Worm (Caenorhabditis elegans) whole organism, L1 larva: ENCODE measurements around the gene dhs-9.

Experiments
- C16A3.4 ChIP-seq: fragments of 150-350 bp; optimal IDR thresholded peaks from 2 replicates; lab custom pipeline; 2014; ENCODE audit warnings: missing biosample characterization, missing genetic modification characterization
- F16B12.6 ChIP-seq: fragments of 150-350 bp; optimal IDR thresholded peaks from 2 replicates; lab custom pipeline; 2014; ENCODE audit warnings: missing biosample characterization, missing genetic modification characterization
- aha-1 ChIP-seq: fragments of 150-350 bp; optimal IDR thresholded peaks from 2 replicates; lab custom pipeline; 2014; ENCODE audit warnings: missing biosample characterization, missing genetic modification characterization
- aly-2 ChIP-seq: fragments of 150-350 bp; optimal IDR thresholded peaks from 2 replicates; lab custom pipeline; 2014; ENCODE audit warnings: missing biosample characterization, missing genetic modification characterization
- ceh-8 ChIP-seq: fragments of 200-800 bp; sonication (Bioruptor generic); optimal IDR thresholded peaks from 2 replicates; lab custom pipeline; 2018; ENCODE audit warnings: mild to moderate bottlenecking, missing genetic modification characterization, moderate library complexity, missing compliant biosample characterization
- ceh-82 ChIP-seq, 3 experiments: fragments of 150-350 bp in 1 of 3; sonication (generic microtip) in 2 of 3; optimal IDR thresholded peaks; 2 replicates each; lab custom pipeline; 2014 to 2017; ENCODE audit warnings: missing biosample characterization in 3 of 3, missing genetic modification characterization in 3 of 3
- ceh-88 ChIP-seq: fragments of 200-800 bp; sonication (Bioruptor generic); IDR thresholded peaks from 2 replicates; pipeline ENCODE4 v1.3.6; 2022; ENCODE audit warnings: missing genetic modification characterization, missing compliant biosample characterization
- dsc-1 ChIP-seq: sonication (generic microtip); optimal IDR thresholded peaks from 2 replicates; lab custom pipeline; 2016; ENCODE audit warnings: mild to moderate bottlenecking, missing genetic modification characterization, missing compliant biosample characterization
- efl-1 ChIP-seq, 4 experiments: fragments of 150-350 bp; optimal IDR thresholded peaks in 3 of 4; peaks in 1 of 4; 1 replicate in 1 of 4; 2 replicates in 3 of 4; lab custom pipeline; 2014; ENCODE audit warnings: missing biosample characterization in 2 of 4, missing genetic modification characterization in 2 of 4, missing genetic modification reagents in 2 of 4
- egl-13 ChIP-seq: sonication (generic microtip); optimal IDR thresholded peaks from 2 replicates; lab custom pipeline; 2016; ENCODE audit warnings: missing genotype, missing genetic modification reagents, missing genetic modification characterization, missing compliant biosample characterization
- egl-27 ChIP-seq, 2 experiments: fragments of 150-350 bp in 1 of 2; sonication (generic microtip); optimal IDR thresholded peaks; 3 replicates each; lab custom pipeline; 2017 to 2018; ENCODE audit warnings: missing biosample characterization in 2 of 2, missing genetic modification characterization in 2 of 2, missing genetic modification reagents in 2 of 2
- elt-2 ChIP-seq: sonication (generic microtip); optimal IDR thresholded peaks from 2 replicates; lab custom pipeline; 2016; ENCODE audit warnings: missing genetic modification characterization, mild to moderate bottlenecking, inconsistent platforms, missing compliant biosample characterization, missing genetic modification reagents
- elt-3 ChIP-seq, 6 experiments: fragments of 150-350 bp in 1 of 6; sonication (generic microtip); optimal IDR thresholded peaks; 2 replicates each; lab custom pipeline; 2017 to 2018; ENCODE audit warnings: missing biosample characterization in 6 of 6, missing genetic modification characterization in 6 of 6, inconsistent platforms in 1 of 6
- fkh-4 ChIP-seq: sonication (generic microtip); optimal IDR thresholded peaks from 2 replicates; lab custom pipeline; 2016; ENCODE audit warnings: missing compliant biosample characterization, missing genetic modification characterization, borderline replicate concordance
- fkh-8 ChIP-seq: sonication (generic microtip); optimal IDR thresholded peaks from 2 replicates; lab custom pipeline; 2016; ENCODE audit warnings: mild to moderate bottlenecking, missing genetic modification characterization, missing compliant biosample characterization
- grh-1 ChIP-seq: fragments of 200-800 bp; sonication (Bioruptor generic); IDR thresholded peaks from 2 replicates; pipeline ENCODE4 v1.3.6; 2022; ENCODE audit warnings: missing genetic modification reagents, missing genetic modification characterization, missing compliant biosample characterization
- hlh-17 ChIP-seq: fragments of 200-800 bp; sonication (Bioruptor generic); optimal IDR thresholded peaks from 2 replicates; lab custom pipeline; 2018; ENCODE audit warnings: missing genetic modification characterization, mild to moderate bottlenecking, missing compliant biosample characterization, moderate library complexity, borderline replicate concordance
- hpl-2 ChIP-seq: fragments of 150-350 bp; optimal IDR thresholded peaks from 2 replicates; lab custom pipeline; 2014; ENCODE audit warnings: missing biosample characterization, missing genetic modification reagents, missing genetic modification characterization
- irx-1 ChIP-seq: sonication (generic microtip); optimal IDR thresholded peaks from 2 replicates; lab custom pipeline; 2016; ENCODE audit warnings: missing genetic modification characterization, missing compliant biosample characterization
- isw-1 ChIP-seq: fragments of 200-800 bp; sonication (Bioruptor generic); IDR thresholded peaks from 2 replicates; pipeline ENCODE4 v1.3.6; 2022; ENCODE audit warnings: missing genetic modification characterization, missing compliant biosample characterization
- jun-1 ChIP-seq: fragments of 150-350 bp; optimal IDR thresholded peaks from 2 replicates; lab custom pipeline; 2014; ENCODE audit warnings: missing biosample characterization, missing genetic modification reagents, missing genetic modification characterization
- lin-14 ChIP-seq: fragments of 200-800 bp; sonication (Bioruptor generic); optimal IDR thresholded peaks from 2 replicates; lab custom pipeline; 2018; ENCODE audit warnings: mild to moderate bottlenecking, missing genetic modification characterization, moderate library complexity, missing compliant biosample characterization
- lin-35 ChIP-seq, 2 experiments: fragments of 150-350 bp; optimal IDR thresholded peaks; 2 replicates each; lab custom pipeline; 2014; ENCODE audit warnings: missing biosample characterization in 2 of 2, missing genetic modification characterization in 2 of 2, missing genetic modification reagents in 2 of 2
- lir-3 ChIP-seq: sonication (generic microtip); optimal IDR thresholded peaks from 2 replicates; lab custom pipeline; 2016; ENCODE audit warnings: mild to moderate bottlenecking, missing genetic modification characterization, moderate library complexity, missing compliant biosample characterization; ENCODE audit not compliant: poor library complexity
- mab-9 ChIP-seq: fragments of 200-800 bp; sonication (Bioruptor generic); IDR thresholded peaks from 2 replicates; pipeline ENCODE4 v1.3.6; 2022; ENCODE audit warnings: missing genetic modification reagents, missing genetic modification characterization, missing compliant biosample characterization
- mef-2 ChIP-seq: fragments of 150-350 bp; optimal IDR thresholded peaks from 2 replicates; lab custom pipeline; 2014; ENCODE audit warnings: missing biosample characterization, missing genetic modification characterization
- mep-1 ChIP-seq: fragments of 150-350 bp; optimal IDR thresholded peaks from 2 replicates; lab custom pipeline; 2014; ENCODE audit warnings: missing biosample characterization, missing genetic modification characterization
- nhr-12 ChIP-seq: sonication (generic microtip); optimal IDR thresholded peaks from 2 replicates; lab custom pipeline; 2017; ENCODE audit warnings: missing biosample characterization, missing genetic modification characterization
- nhr-20 ChIP-seq: sonication (generic microtip); optimal IDR thresholded peaks from 2 replicates; lab custom pipeline; 2016; ENCODE audit warnings: mild to moderate bottlenecking, missing genetic modification characterization, missing compliant biosample characterization
- nhr-237 ChIP-seq: fragments of 150-350 bp; optimal IDR thresholded peaks from 2 replicates; lab custom pipeline; 2014; ENCODE audit warnings: missing biosample characterization, missing genetic modification characterization
- nhr-28 ChIP-seq: fragments of 150-350 bp; optimal IDR thresholded peaks from 2 replicates; lab custom pipeline; 2014; ENCODE audit warnings: missing biosample characterization, missing genetic modification characterization
- nhr-71 ChIP-seq: sonication (generic microtip); optimal IDR thresholded peaks from 2 replicates; lab custom pipeline; 2016; ENCODE audit warnings: mild to moderate bottlenecking, missing genetic modification characterization, moderate library complexity, missing compliant biosample characterization
- nhr-76 ChIP-seq: sonication (generic microtip); optimal IDR thresholded peaks from 2 replicates; lab custom pipeline; 2017; ENCODE audit warnings: missing biosample characterization, missing genetic modification characterization
- nhr-85 ChIP-seq: sonication (generic microtip); peaks from one replicate; lab custom pipeline; 2016; ENCODE audit warnings: missing genetic modification characterization, inconsistent platforms, missing compliant biosample characterization
- pax-3 ChIP-seq: fragments of 200-800 bp; sonication (Bioruptor generic); optimal IDR thresholded peaks from 2 replicates; lab custom pipeline; 2018; ENCODE audit warnings: mild to moderate bottlenecking, missing genetic modification characterization, moderate library complexity, missing compliant biosample characterization
- pqm-1 ChIP-seq: sonication (generic microtip); optimal IDR thresholded peaks from 3 replicates; lab custom pipeline; 2017; ENCODE audit warnings: missing biosample characterization, missing genetic modification characterization
- rnt-1 ChIP-seq: sonication (generic microtip); optimal IDR thresholded peaks from 2 replicates; lab custom pipeline; 2016; ENCODE audit warnings: mild to moderate bottlenecking, missing genetic modification characterization, moderate library complexity, missing compliant biosample characterization
- skn-1 ChIP-seq: fragments of 150-350 bp; optimal IDR thresholded peaks from 2 replicates; lab custom pipeline; 2014; ENCODE audit warnings: missing biosample characterization, missing genetic modification characterization
- snu-23 ChIP-seq: sonication (generic microtip); optimal IDR thresholded peaks from 2 replicates; lab custom pipeline; 2016; ENCODE audit warnings: missing genetic modification characterization, missing compliant biosample characterization
- swsn-7 ChIP-seq: sonication (generic microtip); optimal IDR thresholded peaks from 2 replicates; lab custom pipeline; 2016; ENCODE audit warnings: missing genetic modification characterization, missing compliant biosample characterization
- unc-130 ChIP-seq: fragments of 150-350 bp; optimal IDR thresholded peaks from 2 replicates; lab custom pipeline; 2017; ENCODE audit warnings: missing biosample characterization, missing genetic modification characterization, inconsistent platforms
- unc-30 ChIP-seq: sonication (generic microtip); optimal IDR thresholded peaks from 2 replicates; lab custom pipeline; 2017; ENCODE audit warnings: missing biosample characterization, missing genetic modification characterization
- unc-62 ChIP-seq: fragments of 150-350 bp; optimal IDR thresholded peaks from 2 replicates; lab custom pipeline; 2014; ENCODE audit warnings: missing biosample characterization, missing genetic modification reagents, missing genetic modification characterization
- unc-86 ChIP-seq: sonication (generic microtip); optimal IDR thresholded peaks from 2 replicates; lab custom pipeline; 2016; ENCODE audit warnings: missing genetic modification characterization, missing compliant biosample characterization
- xbp-1 ChIP-seq: sonication (generic microtip); optimal IDR thresholded peaks from 2 replicates; lab custom pipeline; 2016; ENCODE audit warnings: missing genetic modification characterization, missing compliant biosample characterization
- zip-4 ChIP-seq: fragments of 200-800 bp; sonication (Bioruptor generic); optimal IDR thresholded peaks from 2 replicates; lab custom pipeline; 2018; ENCODE audit warnings: mild to moderate bottlenecking, missing genetic modification characterization, moderate library complexity, missing compliant biosample characterization

dhs-9 gene

DNA sequence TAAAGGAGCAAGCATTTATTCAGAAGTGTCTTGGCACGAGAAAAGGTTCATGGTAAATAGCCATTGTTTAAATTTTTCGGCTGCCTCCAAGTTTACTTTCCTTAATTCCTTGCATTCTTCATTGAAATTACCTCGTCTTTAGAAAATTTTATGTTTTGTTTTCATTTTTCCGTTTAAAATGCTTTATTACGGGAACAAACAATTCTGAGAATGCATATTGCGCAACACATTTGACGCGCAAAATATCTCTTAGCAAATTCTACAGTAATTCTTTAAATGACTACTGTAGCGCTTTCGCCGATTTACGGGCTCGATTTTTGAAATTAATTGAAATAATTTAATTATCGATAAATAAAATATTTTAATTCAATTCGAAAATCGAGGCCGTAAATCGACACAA lies 23.3 kb downstream of the dhs-9 start:
- no peak for TF ChIP-seq mab-9
- TF ChIP-seq elt-3 (tag; optimal IDR thresholded peaks at IDR 0.05; lab: Kevin White, UChicago) = no peak
- no peak for TF ChIP-seq unc-62 (GFP tag; lab: Kevin White, UChicago)
- TF ChIP-seq unc-130 = no peak
- no peak for TF ChIP-seq ceh-88 (GFP tag; lab: Robert Waterston, UW)
- no peak for TF ChIP-seq unc-30 (tag; lab: Kevin White, UChicago)
- TF ChIP-seq nhr-12 (tag; lab: Kevin White, UChicago) = no peak
- TF ChIP-seq nhr-28 (tag; lab: Kevin White, UChicago) = no peak
- TF ChIP-seq lir-3 (tag; lab: Kevin White, UChicago) = no peak
- TF ChIP-seq nhr-71 (tag; lab: Kevin White, UChicago) = no peak
- no peak for TF ChIP-seq F16B12.6
- TF ChIP-seq rnt-1 = no peak
- TF ChIP-seq isw-1 (GFP tag; lab: Robert Waterston, UW) = no peak
- no peak for TF ChIP-seq jun-1 (tag; lab: Kevin White, UChicago)
- no peak for TF ChIP-seq xbp-1

DNA sequence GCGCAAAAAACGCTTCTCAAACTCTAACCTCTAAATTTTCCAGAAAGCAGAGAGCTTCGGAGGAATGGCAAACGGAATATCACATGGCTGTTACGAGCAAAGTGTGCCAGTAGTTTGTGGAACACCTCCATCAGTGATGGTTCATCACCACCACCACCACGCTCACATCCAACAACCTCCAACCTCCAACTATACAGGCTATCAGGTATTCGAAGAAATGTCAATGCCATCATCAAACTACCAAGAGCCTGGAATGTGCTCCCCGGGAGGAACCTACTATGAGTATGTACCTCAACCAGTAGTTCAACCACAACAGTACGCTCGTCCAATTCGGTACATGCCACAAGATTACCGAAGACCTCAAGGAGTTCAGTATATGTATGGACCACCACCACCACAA lies 24.3 kb downstream of the dhs-9 start:
- TF ChIP-seq rnt-1 = no peak
- TF ChIP-seq irx-1 (tag; lab: Kevin White, UChicago) = no peak
- TF ChIP-seq efl-1 (optimal IDR thresholded peaks at IDR 0.05; lab: Kevin White, UChicago) = no peak
- peak in 1 of 2 experiments; percentile 65 for TF ChIP-seq efl-1 (GFP tag; optimal IDR thresholded peaks at IDR 0.05 in 1 of 2; lab: Kevin White, UChicago)

ce11 chrIII:5341382-5341781 lies 26.5 kb downstream of the dhs-9 start, which contains the start of gene ZK121.2:
TSS of gene ZK121.2 (plus strand) at chrIII:5341682.
- TF ChIP-seq lin-14 = no peak
- no peak for TF ChIP-seq ceh-82 (tag; optimal IDR thresholded peaks at IDR 0.05; lab: Kevin White, UChicago)
- TF ChIP-seq pqm-1 (tag; lab: Kevin White, UChicago) = no peak
- TF ChIP-seq nhr-20 (tag; lab: Kevin White, UChicago) = no peak
- TF ChIP-seq ceh-8 (GFP tag; lab: Kevin White, UChicago) = no peak
- TF ChIP-seq unc-30 (tag; lab: Kevin White, UChicago) = no peak
- TF ChIP-seq fkh-4 (tag; lab: Kevin White, UChicago) = no peak
- TF ChIP-seq hlh-17 (GFP tag; lab: Kevin White, UChicago) = no peak
- TF ChIP-seq swsn-7 (tag; lab: Kevin White, UChicago) = no peak
- TF ChIP-seq nhr-28 (tag; lab: Kevin White, UChicago) = no peak
- TF ChIP-seq nhr-12 (tag; lab: Kevin White, UChicago) = no peak
- no peak for TF ChIP-seq egl-13 (tag; lab: Kevin White, UChicago)
- TF ChIP-seq aha-1 = no peak

- TF ChIP-seq mef-2 = no peak
- peak; percentile 24 for TF ChIP-seq pax-3
- TF ChIP-seq egl-27 (tag; optimal IDR thresholded peaks at IDR 0.05; lab: Kevin White, UChicago) = no peak
- TF ChIP-seq aly-2 (tag; lab: Kevin White, UChicago) = no peak
- peak; percentile 80 for TF ChIP-seq dsc-1 (tag; lab: Kevin White, UChicago)
- peak; percentile 65 for TF ChIP-seq fkh-8 (tag; lab: Kevin White, UChicago)
Measured at ce11 chrIII:5340530-5340929, 27.3 kb downstream of the dhs-9 start.

DNA sequence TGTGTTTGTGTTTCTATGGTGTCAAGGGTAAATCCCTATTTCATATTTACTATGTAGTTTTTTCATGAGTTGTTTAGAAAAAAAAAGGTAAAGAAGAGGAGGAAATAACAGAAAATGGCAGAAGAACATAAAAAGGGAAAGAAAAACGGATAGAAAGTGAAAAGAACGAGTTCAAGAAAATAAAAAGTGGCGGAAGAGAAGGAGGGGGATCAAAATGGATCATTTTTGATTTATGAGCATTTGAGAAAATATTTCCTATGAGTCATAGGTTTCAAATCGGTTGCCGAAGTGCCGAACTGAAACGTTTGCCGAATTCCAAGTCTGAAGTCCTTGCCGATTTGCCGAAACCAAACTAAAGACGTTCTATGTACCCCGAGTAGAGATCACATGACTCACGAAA lies 29.1 kb downstream of the dhs-9 start:
- TF ChIP-seq snu-23 (no peak), elt-2 (tag; lab: Kevin White, UChicago) (no peak), nhr-237 (tag; lab: Kevin White, UChicago) (no peak), hpl-2 (GFP tag; lab: Kevin White, UChicago) (no peak), grh-1 (GFP tag; lab: Robert Waterston, UW) (no peak), C16A3.4 (tag; lab: Kevin White, UChicago) (no peak), lin-35 (GFP tag; optimal IDR thresholded peaks at IDR 0.05; lab: Kevin White, UChicago) (no peak), skn-1 (tag; lab: Kevin White, UChicago) (no peak), zip-4 (GFP tag; lab: Kevin White, UChicago) (no peak), unc-86 (no peak), fkh-8 (tag; lab: Kevin White, UChicago) (no peak), ceh-82 (tag; optimal IDR thresholded peaks at IDR 0.05; lab: Kevin White, UChicago) (no peak), nhr-76 (tag; lab: Kevin White, UChicago) (no peak), mep-1 (tag; lab: Kevin White, UChicago) (no peak), unc-130 (no peak), nhr-85 (tag; lab: Kevin White, UChicago) (no peak)
